Fruit fly (Drosophila melanogaster): ENCODE data around the gene CG10462.

CG10462 gene

DNA sequence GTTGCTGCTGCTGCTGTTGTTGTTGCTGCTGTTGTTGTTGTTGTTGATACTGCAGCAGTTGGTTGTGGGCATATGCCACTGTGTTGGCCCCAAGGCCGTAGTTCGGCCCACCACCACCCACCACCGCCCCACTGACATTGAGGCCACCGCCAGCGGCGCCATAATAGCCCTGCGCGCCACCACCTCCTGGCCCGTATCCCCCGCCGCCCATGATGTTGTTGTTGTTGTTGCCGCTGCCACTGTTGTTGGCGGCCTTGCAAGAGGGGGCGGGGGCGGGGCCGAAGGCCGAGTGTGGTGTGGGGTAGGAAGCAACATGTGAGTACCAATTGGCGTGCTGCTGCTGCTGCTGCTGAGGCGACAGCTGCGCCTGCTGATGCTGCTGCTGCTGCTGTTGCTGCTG lies 20.3 kb upstream of the CG10462 start:
- TF ChIP-seq CG13204 (GFP tag; optimal IDR thresholded peaks at IDR 0.05) = peak; percentile 78
- 0 out of 2 replicates have a peak, but pooled peaks have one; percentile 26 for TF ChIP-seq CG12605 (GFP tag; IDR thresholded peaks at IDR 0.05)
- no peak for TF ChIP-seq CG14655 (GFP tag; optimal IDR thresholded peaks at IDR 0.05)
- no peak for TF ChIP-seq Pif1B (GFP tag; optimal IDR thresholded peaks at IDR 0.05)
- TF ChIP-seq Ets98B (GFP tag; IDR thresholded peaks at IDR 0.05) = no peak

DNA sequence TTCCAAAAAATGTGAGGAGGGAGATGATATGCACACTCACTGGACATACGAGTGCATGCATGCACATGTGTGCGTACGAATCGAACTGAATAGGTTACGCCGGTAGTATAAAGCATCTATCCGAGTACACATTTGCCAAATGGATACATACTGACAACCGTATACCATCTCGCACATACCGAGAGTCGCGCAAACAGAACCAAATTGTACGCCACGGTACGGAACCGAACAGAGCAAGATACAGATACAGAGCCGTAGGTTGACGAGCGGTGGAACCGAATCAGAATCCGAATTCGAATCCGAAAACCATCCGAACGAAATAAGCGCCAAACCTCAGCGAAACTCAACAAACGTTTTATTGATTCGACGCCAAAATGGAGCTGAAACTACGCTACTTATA lies 19.2 kb upstream of the CG10462 start:
- TF ChIP-seq CG12605 (GFP tag; IDR thresholded peaks at IDR 0.05) (no peak), CG8159 (tag; optimal IDR thresholded peaks at IDR 0.05) (no peak), rn (GFP tag; IDR thresholded peaks at IDR 0.05) (no peak)

DNA sequence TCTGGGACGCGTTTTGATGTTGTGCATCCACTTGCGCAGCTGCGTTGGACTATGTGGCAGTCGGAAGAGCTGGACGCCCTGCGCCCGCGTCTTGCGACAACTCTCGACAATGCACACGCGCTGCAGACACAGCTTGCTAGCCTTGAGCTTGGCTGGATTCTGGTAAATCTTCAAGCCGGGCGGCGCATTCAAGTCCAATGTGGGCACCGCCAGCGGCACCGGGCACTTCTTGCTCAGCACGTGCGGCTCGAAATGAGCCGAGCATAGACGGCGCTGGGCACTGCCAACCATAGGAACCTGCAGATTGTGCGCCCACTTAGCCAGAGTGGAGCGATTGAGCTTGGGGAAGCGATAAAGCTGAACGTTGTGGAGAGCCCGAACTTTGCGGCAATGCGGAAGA lies 14.8 kb upstream of the CG10462 start:
- TF ChIP-seq Ets98B (GFP tag; IDR thresholded peaks at IDR 0.05) = no peak
- no peak for TF ChIP-seq gl (tag; optimal IDR thresholded peaks at IDR 0.05)

DNA sequence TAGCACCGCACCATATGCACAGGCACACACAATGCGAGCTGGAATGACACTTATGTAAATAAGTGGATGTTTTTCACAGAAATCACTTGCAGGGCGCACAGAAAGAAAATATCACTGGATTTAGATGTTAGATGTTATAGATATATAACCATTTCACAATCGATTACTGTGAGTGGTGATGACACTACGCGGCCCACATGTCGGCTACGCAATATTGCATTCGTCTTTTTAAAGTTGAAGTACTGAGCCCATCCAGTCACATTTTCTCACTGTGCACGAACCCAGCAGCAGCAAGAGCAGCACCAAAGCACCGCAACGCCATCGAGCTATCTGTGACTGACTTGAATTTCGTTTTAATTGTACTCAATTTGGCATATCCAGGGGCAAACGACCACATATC lies 13.3 kb downstream of the CG10462 start:
- TF ChIP-seq rn (GFP tag; IDR thresholded peaks at IDR 0.05) = no peak
- TF ChIP-seq Ets98B (GFP tag; IDR thresholded peaks at IDR 0.05) = 0 out of 2 replicates have a peak, but pooled peaks have one; percentile 9

DNA sequence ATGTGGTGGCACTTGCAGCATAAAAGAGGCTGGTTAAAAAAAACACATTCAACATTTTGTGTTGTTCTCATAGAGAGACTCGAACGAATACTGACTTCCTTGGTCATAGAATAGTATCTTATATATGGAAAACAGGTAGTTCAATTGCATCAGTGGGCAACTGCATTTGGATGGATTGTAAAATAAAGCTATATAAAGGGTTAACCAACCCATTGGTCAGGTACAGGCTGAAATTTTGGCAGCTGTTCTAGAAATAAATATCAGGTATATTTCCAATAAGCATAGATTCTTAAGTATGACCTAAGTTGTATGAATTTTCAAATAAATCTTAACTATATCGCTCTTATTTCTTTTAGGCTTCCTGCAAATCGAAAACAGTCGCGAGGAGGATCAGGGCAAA lies 34.9 kb downstream of the CG10462 start, which contains the start of gene scw:
Gene scw (minus strand): TSS at position 101 of the 400 bp plus-strand sequence.
- no peak for TF ChIP-seq CG34367 (tag; optimal IDR thresholded peaks at IDR 0.05)
- no peak for TF ChIP-seq CG9948 (tag; optimal IDR thresholded peaks at IDR 0.05)
- no peak for TF ChIP-seq CG8301 (tag; optimal IDR thresholded peaks at IDR 0.05)
- no peak for TF ChIP-seq CG10348 (GFP tag; IDR thresholded peaks at IDR 0.05)
- TF ChIP-seq CG8159 (tag; optimal IDR thresholded peaks at IDR 0.05) = no peak
- TF ChIP-seq gl (tag; optimal IDR thresholded peaks at IDR 0.05) = no peak
- TF ChIP-seq EcR (GFP tag; optimal IDR thresholded peaks at IDR 0.05) = no peak
- TF ChIP-seq CG32121 (GFP tag; IDR thresholded peaks at IDR 0.05) = no peak
- no peak for TF ChIP-seq Pif1A (GFP tag; optimal IDR thresholded peaks at IDR 0.05)
- TF ChIP-seq fd96Ca (GFP tag; IDR thresholded peaks at IDR 0.05) = no peak
- no peak for TF ChIP-seq CG12605 (GFP tag; IDR thresholded peaks at IDR 0.05)
- TF ChIP-seq CG15710 (tag; optimal IDR thresholded peaks at IDR 0.05) = no peak
- TF ChIP-seq CG17806 (tag; optimal IDR thresholded peaks at IDR 0.05) = no peak
- no peak for TF ChIP-seq Ets98B (GFP tag; IDR thresholded peaks at IDR 0.05)
- TF ChIP-seq Pif1B (GFP tag; optimal IDR thresholded peaks at IDR 0.05) = no peak
- TF ChIP-seq CG4496 (GFP tag; IDR thresholded peaks at IDR 0.05) = no peak
- no peak for TF ChIP-seq rn (GFP tag; IDR thresholded peaks at IDR 0.05)
- no peak for TF ChIP-seq Snoo (tag; optimal IDR thresholded peaks at IDR 0.05)
- no peak for TF ChIP-seq D1 (tag; optimal IDR thresholded peaks at IDR 0.05)
- no peak for TF ChIP-seq CG14655 (GFP tag; optimal IDR thresholded peaks at IDR 0.05)

DNA sequence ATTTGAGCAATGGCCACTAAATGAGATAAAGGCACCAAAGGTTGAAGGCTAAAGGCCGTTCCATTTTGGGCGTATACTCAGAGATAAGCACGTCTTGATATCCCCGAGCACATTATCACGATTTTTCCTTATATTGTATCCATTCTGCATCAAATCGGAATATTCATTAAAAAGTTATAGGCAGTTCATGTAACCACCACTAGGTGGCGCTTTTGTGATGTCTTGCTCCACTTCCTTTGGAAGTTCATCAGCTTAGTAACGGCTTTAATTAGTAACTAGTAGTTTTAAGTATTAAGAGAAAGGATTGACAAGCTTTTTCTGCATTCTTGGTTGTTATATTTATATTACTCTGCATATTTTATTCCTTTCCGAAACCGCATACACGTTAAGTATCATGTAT lies 53.2 kb downstream of the CG10462 start:
- TF ChIP-seq D1 (tag; optimal IDR thresholded peaks at IDR 0.05) = no peak
- TF ChIP-seq Pif1B (GFP tag; optimal IDR thresholded peaks at IDR 0.05) = no peak
- no peak for TF ChIP-seq CG14655 (GFP tag; optimal IDR thresholded peaks at IDR 0.05)
- TF ChIP-seq CG8301 (tag; optimal IDR thresholded peaks at IDR 0.05) = no peak
- no peak for TF ChIP-seq Ets98B (GFP tag; IDR thresholded peaks at IDR 0.05)
- no peak for TF ChIP-seq CG9948 (tag; optimal IDR thresholded peaks at IDR 0.05)
- no peak for TF ChIP-seq CG8159 (tag; optimal IDR thresholded peaks at IDR 0.05)
- no peak for TF ChIP-seq CG17806 (tag; optimal IDR thresholded peaks at IDR 0.05)
- TF ChIP-seq CG32121 (GFP tag; IDR thresholded peaks at IDR 0.05) = no peak
- TF ChIP-seq CG34367 (tag; optimal IDR thresholded peaks at IDR 0.05) = no peak
- no peak for TF ChIP-seq CG13204 (GFP tag; optimal IDR thresholded peaks at IDR 0.05)

Measured in whole organism, pupa.